Worm (Caenorhabditis elegans) whole organism, L2 larva: ENCODE results near the gene str-222.
A peak's percentile ranks its signal among the peaks of the same experiment; 100 is the strongest.

Experiments
- C34F6.9 ChIP-seq: fragments of 150-350 bp; optimal IDR thresholded peaks from 2 replicates; lab custom pipeline; 2014; ENCODE audit warnings: missing biosample characterization, missing genetic modification characterization
- F13H6.1 ChIP-seq: sonication (generic microtip); optimal IDR thresholded peaks from 2 replicates; lab custom pipeline; 2016; ENCODE audit warnings: missing genetic modification characterization, missing compliant biosample characterization
- R02D3.7 ChIP-seq: fragments of 150-350 bp; optimal IDR thresholded peaks from 2 replicates; lab custom pipeline; 2014; ENCODE audit warnings: missing biosample characterization, missing genetic modification characterization
- Y55F3AM.14 ChIP-seq: fragments of 200-800 bp; sonication (Bioruptor generic); optimal IDR thresholded peaks from 2 replicates; lab custom pipeline; 2018; ENCODE audit warnings: mild to moderate bottlenecking, missing genetic modification characterization, missing compliant biosample characterization
- ZK546.5 ChIP-seq: sonication (generic microtip); optimal IDR thresholded peaks from 2 replicates; lab custom pipeline; 2017; ENCODE audit warnings: missing biosample characterization, missing genetic modification characterization
- alr-1 ChIP-seq: fragments of 150-350 bp; optimal IDR thresholded peaks from 2 replicates; lab custom pipeline; 2014; ENCODE audit warnings: missing biosample characterization, missing genetic modification characterization
- ama-1 ChIP-seq: fragments of 150-350 bp; optimal IDR thresholded peaks from 2 replicates; lab custom pipeline; 2018; ENCODE audit warnings: inconsistent platforms
- ceh-16 ChIP-seq: fragments of 150-350 bp; optimal IDR thresholded peaks from 2 replicates; lab custom pipeline; 2014; ENCODE audit warnings: missing biosample characterization, missing genetic modification characterization
- ceh-82 ChIP-seq: fragments of 150-350 bp; optimal IDR thresholded peaks from 2 replicates; lab custom pipeline; 2014; ENCODE audit warnings: missing biosample characterization, missing genetic modification characterization
- crh-2 ChIP-seq: sonication (generic microtip); optimal IDR thresholded peaks from 2 replicates; lab custom pipeline; 2017; ENCODE audit warnings: missing biosample characterization, missing genetic modification characterization
- dmd-4 ChIP-seq: sonication (generic microtip); optimal IDR thresholded peaks from 2 replicates; lab custom pipeline; 2017; ENCODE audit warnings: missing biosample characterization, missing genetic modification characterization
- egl-27 ChIP-seq: sonication (generic microtip); optimal IDR thresholded peaks from 3 replicates; lab custom pipeline; 2017; ENCODE audit warnings: missing biosample characterization, missing genetic modification reagents, missing genetic modification characterization
- elt-1 ChIP-seq: fragments of 150-350 bp; optimal IDR thresholded peaks from 2 replicates; lab custom pipeline; 2014; ENCODE audit warnings: missing biosample characterization, missing genetic modification characterization
- elt-3 ChIP-seq: sonication (generic microtip); optimal IDR thresholded peaks from 2 replicates; lab custom pipeline; 2017; ENCODE audit warnings: missing biosample characterization, missing genetic modification characterization
- fos-1 ChIP-seq: fragments of 150-350 bp; optimal IDR thresholded peaks from 2 replicates; lab custom pipeline; 2014; ENCODE audit warnings: missing biosample characterization, missing genetic modification characterization
- gmeb-1 ChIP-seq: fragments of 150-350 bp; optimal IDR thresholded peaks from 2 replicates; lab custom pipeline; 2014; ENCODE audit warnings: missing biosample characterization, missing genetic modification characterization
- lin-11 ChIP-seq: fragments of 150-350 bp; sonication (generic microtip); optimal IDR thresholded peaks from 2 replicates; lab custom pipeline; 2014; ENCODE audit warnings: missing biosample characterization, missing genetic modification characterization, inconsistent platforms, mixed read lengths
- lin-13 ChIP-seq: fragments of 150-350 bp; optimal IDR thresholded peaks from 2 replicates; lab custom pipeline; 2014; ENCODE audit warnings: missing biosample characterization, missing genetic modification reagents, missing genetic modification characterization
- lin-39 ChIP-seq: fragments of 150-350 bp; optimal IDR thresholded peaks from 2 replicates; lab custom pipeline; 2014; ENCODE audit warnings: missing biosample characterization, missing genetic modification reagents, missing genetic modification characterization
- lsy-2 ChIP-seq, 2 experiments: fragments of 150-350 bp in 1 of 2; sonication (generic microtip) in 1 of 2; optimal IDR thresholded peaks; 2 replicates each; lab custom pipeline; 2014 to 2017; ENCODE audit warnings: missing biosample characterization in 2 of 2, missing genetic modification characterization in 2 of 2
- mab-5 ChIP-seq: fragments of 150-350 bp; optimal IDR thresholded peaks from 2 replicates; lab custom pipeline; 2014; ENCODE audit warnings: missing biosample characterization, missing genetic modification characterization
- mbf-1 ChIP-seq: sonication (generic microtip); optimal IDR thresholded peaks from 2 replicates; lab custom pipeline; 2017; ENCODE audit warnings: missing biosample characterization, missing genetic modification characterization
- mdl-1 ChIP-seq, 2 experiments: fragments of 150-350 bp in 1 of 2; sonication (generic microtip) in 1 of 2; optimal IDR thresholded peaks; 2 replicates each; lab custom pipeline; 2017; ENCODE audit warnings: missing biosample characterization in 2 of 2, missing genetic modification characterization in 2 of 2
- nhr-10 ChIP-seq: sonication (generic microtip); optimal IDR thresholded peaks from 2 replicates; lab custom pipeline; 2017; ENCODE audit warnings: missing biosample characterization, missing genetic modification characterization
- nhr-11 ChIP-seq: fragments of 150-350 bp; optimal IDR thresholded peaks from 2 replicates; lab custom pipeline; 2014; ENCODE audit warnings: missing biosample characterization, missing genetic modification characterization
- nhr-129 ChIP-seq: fragments of 150-350 bp; optimal IDR thresholded peaks from 2 replicates; lab custom pipeline; 2014; ENCODE audit warnings: missing biosample characterization, missing genetic modification characterization
- nhr-21 ChIP-seq: fragments of 150-350 bp; optimal IDR thresholded peaks from 2 replicates; lab custom pipeline; 2014; ENCODE audit warnings: missing biosample characterization, missing genetic modification characterization
- nhr-23 ChIP-seq: fragments of 150-350 bp; optimal IDR thresholded peaks from 2 replicates; lab custom pipeline; 2014; ENCODE audit warnings: missing biosample characterization, missing genetic modification reagents, missing genetic modification characterization
- nhr-237 ChIP-seq: fragments of 150-350 bp; optimal IDR thresholded peaks from 2 replicates; lab custom pipeline; 2014; ENCODE audit warnings: missing biosample characterization, missing genetic modification characterization
- nhr-77 ChIP-seq: fragments of 150-350 bp; optimal IDR thresholded peaks from 2 replicates; lab custom pipeline; 2014; ENCODE audit warnings: missing biosample characterization, missing genetic modification characterization
- sem-4 ChIP-seq: fragments of 150-350 bp; optimal IDR thresholded peaks from 2 replicates; lab custom pipeline; 2014; ENCODE audit warnings: missing biosample characterization, missing genetic modification reagents, missing genetic modification characterization
- skn-1 ChIP-seq: sonication (generic microtip); optimal IDR thresholded peaks from 2 replicates; lab custom pipeline; 2017; ENCODE audit warnings: missing biosample characterization, missing genetic modification characterization
- sma-3 ChIP-seq: sonication (generic microtip); optimal IDR thresholded peaks from 2 replicates; lab custom pipeline; 2016; ENCODE audit warnings: missing genetic modification reagents, missing genetic modification characterization, missing compliant biosample characterization
- sma-9 ChIP-seq, 2 experiments: fragments of 150-350 bp in 1 of 2; sonication (generic microtip) in 1 of 2; optimal IDR thresholded peaks; 2 replicates each; lab custom pipeline; 2014 to 2016; ENCODE audit warnings: missing genetic modification characterization in 2 of 2, mild to moderate bottlenecking in 1 of 2, missing biosample characterization in 1 of 2, missing compliant biosample characterization in 1 of 2, missing genetic modification reagents in 1 of 2, moderate library complexity in 1 of 2
- snpc-4 ChIP-seq: fragments of 150-350 bp; optimal IDR thresholded peaks from 2 replicates; lab custom pipeline; 2014; ENCODE audit warnings: missing biosample characterization, missing genetic modification characterization
- unc-55 ChIP-seq: fragments of 150-350 bp; sonication (generic microtip); optimal IDR thresholded peaks from 3 replicates; lab custom pipeline; 2014; ENCODE audit warnings: missing biosample characterization, missing genetic modification reagents, missing genetic modification characterization
- unc-62 ChIP-seq: fragments of 150-350 bp; optimal IDR thresholded peaks from 2 replicates; lab custom pipeline; 2014; ENCODE audit warnings: missing biosample characterization, missing genetic modification reagents, missing genetic modification characterization
- zag-1 ChIP-seq: fragments of 150-350 bp; optimal IDR thresholded peaks from 2 replicates; lab custom pipeline; 2014; ENCODE audit warnings: missing biosample characterization, missing genetic modification characterization
- ztf-1 ChIP-seq: fragments of 200-800 bp; sonication (Bioruptor generic); conservative IDR thresholded peaks from 2 replicates; pipeline ENCODE4 v1.3.6; 2022; ENCODE audit warnings: missing genetic modification characterization, missing compliant biosample characterization
- ztf-4 ChIP-seq: fragments of 150-350 bp; optimal IDR thresholded peaks from 2 replicates; lab custom pipeline; 2014; ENCODE audit warnings: missing biosample characterization, missing genetic modification characterization

str-222 gene

DNA sequence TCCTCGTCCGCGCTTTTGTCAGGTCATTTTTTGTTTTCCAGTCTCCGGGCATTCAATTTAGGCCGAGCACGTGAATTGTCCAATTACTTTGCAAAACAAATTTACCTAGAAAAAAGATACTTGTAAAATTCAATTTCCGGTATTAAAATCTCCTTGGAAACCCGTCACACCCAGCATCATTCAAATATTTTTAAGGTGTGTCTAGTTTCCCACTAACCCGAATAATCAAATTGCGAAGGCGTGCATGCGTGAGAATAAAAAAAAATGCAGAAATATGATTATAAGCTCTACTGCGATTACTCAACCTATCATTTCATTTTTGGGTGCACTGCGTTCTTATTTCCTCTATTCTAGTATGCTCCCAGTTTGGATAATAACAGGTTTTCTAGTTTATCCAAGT, 18.9 kb downstream of the str-222 start, which contains the start of gene irld-11:
irld-11 (plus strand) TSS at position 301 of the 400 bp plus-strand sequence.
- TF ChIP-seq nhr-10 (tag; lab: Kevin White, UChicago) (no peak), nhr-21 (tag; lab: Kevin White, UChicago) (peak; percentile 16)

ce11 chrV:1662270-1662669, 26.3 kb downstream of the str-222 start, which contains the start of gene irld-40:
Gene irld-40 (plus strand): TSS chrV:1662570.
- TF ChIP-seq elt-3, result no peak
- no peak for TF ChIP-seq egl-27 (tag; lab: Kevin White, UChicago)
- TF ChIP-seq lin-11 (tag; lab: Kevin White, UChicago), result no peak
- TF ChIP-seq ZK546.5 (tag; lab: Kevin White, UChicago), result no peak
- TF ChIP-seq nhr-21 (tag; lab: Kevin White, UChicago), result no peak
- TF ChIP-seq sma-9 (GFP tag; optimal IDR thresholded peaks at IDR 0.05; lab: Kevin White, UChicago), result no peak
- TF ChIP-seq sma-9 (tag; optimal IDR thresholded peaks at IDR 0.05; lab: Kevin White, UChicago), result no peak
- TF ChIP-seq nhr-23 (tag; lab: Kevin White, UChicago), result no peak
- no peak for TF ChIP-seq alr-1 (tag; lab: Kevin White, UChicago)
- no peak for TF ChIP-seq nhr-11 (tag; lab: Kevin White, UChicago)
- TF ChIP-seq lin-39 (tag; lab: Kevin White, UChicago), result no peak
- TF ChIP-seq mab-5 (tag; lab: Kevin White, UChicago), result no peak
- no peak for TF ChIP-seq mdl-1 (tag; optimal IDR thresholded peaks at IDR 0.05; lab: Kevin White, UChicago)
- TF ChIP-seq snpc-4, result no peak
- no peak for TF ChIP-seq mbf-1 (tag; lab: Kevin White, UChicago)

ce11 chrV:1664921-1665320, 29.0 kb downstream of the str-222 start, which contains the start of gene K04F1.9:
Gene K04F1.9 (plus strand): TSS chrV:1665221.
- TF ChIP-seq sem-4 (tag; lab: Kevin White, UChicago) (no peak), egl-27 (tag; lab: Kevin White, UChicago) (no peak), nhr-237 (tag; lab: Kevin White, UChicago) (no peak), ama-1 (lab: Kevin White, UChicago) (no peak), elt-1 (tag; lab: Kevin White, UChicago) (no peak), unc-55 (GFP tag; lab: Kevin White, UChicago) (no peak), elt-3 (no peak), alr-1 (tag; lab: Kevin White, UChicago) (no peak), C34F6.9 (tag; lab: Kevin White, UChicago) (no peak), lin-11 (tag; lab: Kevin White, UChicago) (no peak)

DNA sequence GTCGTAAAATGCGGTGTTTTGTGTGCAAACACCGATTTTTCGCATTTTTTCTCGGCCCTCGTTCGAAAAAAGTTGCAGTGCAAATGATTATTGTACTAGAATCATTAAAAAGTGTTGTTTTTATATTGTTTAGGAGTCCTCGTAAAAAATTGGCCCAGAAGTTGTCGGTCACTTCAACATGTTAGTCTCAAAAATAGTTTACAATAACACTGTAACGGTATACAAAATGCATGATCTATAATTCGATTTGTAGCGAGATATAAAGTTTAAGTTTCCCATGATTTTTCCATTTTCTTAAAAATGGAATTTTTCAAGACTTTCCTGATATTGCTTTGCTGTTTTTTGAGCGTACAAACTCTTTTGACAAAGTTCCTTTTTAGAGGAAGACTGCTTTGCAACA, 30.9 kb downstream of the str-222 start, which contains the start of gene K04F1.8:
K04F1.8 (plus strand) TSS at position 301 of the 400 bp plus-strand sequence.
- TF ChIP-seq ZK546.5 (tag; lab: Kevin White, UChicago), result no peak
- TF ChIP-seq crh-2 (tag; lab: Kevin White, UChicago), result no peak
- no peak for TF ChIP-seq Y55F3AM.14

ce11 chrV:1668216-1668615, 32.3 kb downstream of the str-222 start, which contains the start of gene irld-42:
Gene irld-42 (plus strand): TSS chrV:1668516.
- TF ChIP-seq nhr-77 (tag; lab: Kevin White, UChicago) (no peak), ztf-1 (no peak), fos-1 (tag; lab: Kevin White, UChicago) (no peak), sem-4 (tag; lab: Kevin White, UChicago) (no peak), R02D3.7 (no peak), unc-55 (GFP tag; lab: Kevin White, UChicago) (no peak), elt-1 (tag; lab: Kevin White, UChicago) (no peak), lin-39 (tag; lab: Kevin White, UChicago) (no peak), F13H6.1 (no peak), nhr-23 (tag; lab: Kevin White, UChicago) (no peak), unc-62 (GFP tag; lab: Kevin White, UChicago) (no peak), gmeb-1 (no peak), lin-13 (GFP tag; lab: Kevin White, UChicago) (no peak)

DNA sequence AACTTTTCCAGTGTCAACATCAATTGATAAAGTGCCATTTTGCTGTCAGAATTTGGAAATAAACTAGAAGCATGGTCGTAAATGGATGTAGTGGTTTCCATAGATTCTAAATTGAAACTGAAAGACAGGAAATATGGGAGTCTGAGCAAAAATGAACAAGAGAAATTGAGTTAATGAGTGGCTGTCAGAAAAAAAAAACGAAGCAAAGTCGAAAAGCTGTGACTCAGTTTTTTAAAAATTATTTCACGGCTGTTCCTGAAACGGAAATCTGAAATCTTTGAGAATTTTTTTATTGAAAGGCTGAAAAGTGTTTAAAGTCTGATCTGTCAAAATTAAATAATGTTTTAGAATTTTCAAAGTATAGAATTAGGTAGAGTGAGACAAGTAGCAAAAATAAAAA, 42.3 kb downstream of the str-222 start, which contains the start of gene srw-98:
srw-98 (minus strand) TSS at position 101 of the 400 bp plus-strand sequence.
- TF ChIP-seq sma-3 (GFP tag; lab: Kevin White, UChicago) (no peak), unc-62 (GFP tag; lab: Kevin White, UChicago) (no peak), lsy-2 (tag; optimal IDR thresholded peaks at IDR 0.05; lab: Kevin White, UChicago) (no peak), ceh-16 (tag; lab: Kevin White, UChicago) (no peak), snpc-4 (no peak), dmd-4 (tag; lab: Kevin White, UChicago) (no peak), ceh-82 (tag; lab: Kevin White, UChicago) (no peak), zag-1 (tag; lab: Kevin White, UChicago) (no peak), nhr-129 (tag; lab: Kevin White, UChicago) (no peak), ztf-4 (tag; lab: Kevin White, UChicago) (no peak), skn-1 (tag; lab: Kevin White, UChicago) (no peak), nhr-237 (tag; lab: Kevin White, UChicago) (no peak), nhr-21 (tag; lab: Kevin White, UChicago) (no peak)
